Worm (Caenorhabditis elegans) whole organism, early embryonic: ENCODE results near the gene eak-4.

ENCODE experiments used
- aly-1 ChIP-seq: sonication (generic microtip); optimal IDR thresholded peaks from 2 replicates; lab custom pipeline; 2016; ENCODE audit warnings: missing genetic modification characterization, missing compliant biosample characterization
- ama-1 ChIP-seq: fragments of 150-350 bp; optimal IDR thresholded peaks from 2 replicates; lab custom pipeline; 2014
- ets-7 ChIP-seq: sonication (generic microtip); optimal IDR thresholded peaks from 2 replicates; lab custom pipeline; 2016; ENCODE audit warnings: missing genotype, missing genetic modification characterization, missing compliant biosample characterization
- flt-1 ChIP-seq: fragments of 200-800 bp; sonication (Bioruptor generic); IDR thresholded peaks from 2 replicates; pipeline ENCODE4 v1.3.6; 2022; ENCODE audit warnings: missing genetic modification characterization, missing compliant biosample characterization
- hmg-4 ChIP-seq: fragments of 200-800 bp; sonication (Bioruptor generic); optimal IDR thresholded peaks from 2 replicates; lab custom pipeline; 2018; ENCODE audit warnings: mild to moderate bottlenecking, missing genetic modification characterization, missing compliant biosample characterization
- sea-1 ChIP-seq: fragments of 200-800 bp; sonication (Bioruptor generic); conservative IDR thresholded peaks from 2 replicates; pipeline ENCODE4 v1.3.6; 2022; ENCODE audit warnings: missing genetic modification characterization, missing compliant biosample characterization
- tbx-37 ChIP-seq: fragments of 200-800 bp; sonication (Bioruptor generic); conservative IDR thresholded peaks from 2 replicates; pipeline ENCODE4 v1.3.6; 2022; ENCODE audit warnings: missing genetic modification reagents, missing genetic modification characterization, missing compliant biosample characterization

- TF ChIP-seq flt-1 (no peak), tbx-37 (GFP tag; lab: Robert Waterston, UW) (no peak), aly-1 (no peak), sea-1 (GFP tag; lab: Robert Waterston, UW) (no peak), ama-1 (lab: Kevin White, UChicago) (no peak), ets-7 (tag; lab: Kevin White, UChicago) (no peak), hmg-4 (no peak)
Observed at ce11 chrIV:12545393-12545792, 20.1 kb upstream of the eak-4 start.
